Worm (Caenorhabditis elegans) whole organism, mixed stage, embryonic: ENCODE results near the gene rde-1.
A peak's percentile ranks its signal among the peaks of the same experiment; 100 is the strongest.
"Not testable (repeated sequence)": the region's sequence is repeated elsewhere in the genome, so short reads cannot be mapped to it uniquely, and the experiment has no call there.

Experiments used
- M03D4.4 ChIP-seq: sonication (generic microtip); optimal IDR thresholded peaks from 2 replicates; lab custom pipeline; 2017; ENCODE audit warnings: mild to moderate bottlenecking, missing genetic modification characterization, missing compliant biosample characterization
- bed-3 ChIP-seq: fragments of 200-800 bp; sonication (Bioruptor generic); optimal IDR thresholded peaks from 3 replicates; lab custom pipeline; 2018; ENCODE audit warnings: mild to moderate bottlenecking, missing genetic modification characterization, moderate library complexity, missing compliant biosample characterization
- blmp-1 ChIP-seq: fragments of 150-350 bp; optimal IDR thresholded peaks from 2 replicates; lab custom pipeline; 2014; ENCODE audit warnings: missing biosample characterization, missing genetic modification characterization
- ceh-39 ChIP-seq: fragments of 150-350 bp; optimal IDR thresholded peaks from 2 replicates; lab custom pipeline; 2014; ENCODE audit warnings: missing biosample characterization, missing genetic modification characterization
- ceh-43 ChIP-seq: fragments of 200-800 bp; sonication (Bioruptor generic); optimal IDR thresholded peaks from 2 replicates; lab custom pipeline; 2018; ENCODE audit warnings: mild to moderate bottlenecking, missing genetic modification characterization, moderate library complexity, missing compliant biosample characterization
- ceh-83 ChIP-seq: fragments of 200-800 bp; sonication (Bioruptor generic); optimal IDR thresholded peaks from 2 replicates; lab custom pipeline; 2018; ENCODE audit warnings: mild to moderate bottlenecking, missing genetic modification characterization, missing compliant biosample characterization
- ces-1 ChIP-seq: fragments of 150-350 bp; optimal IDR thresholded peaks from 2 replicates; lab custom pipeline; 2014; ENCODE audit warnings: missing biosample characterization, missing genetic modification reagents, missing genetic modification characterization
- drap-1 ChIP-seq: fragments of 200-800 bp; sonication (Bioruptor generic); optimal IDR thresholded peaks from 3 replicates; lab custom pipeline; 2018; ENCODE audit warnings: mild to moderate bottlenecking, missing genetic modification characterization, missing compliant biosample characterization
- elt-1 ChIP-seq: sonication (generic microtip); optimal IDR thresholded peaks from 2 replicates; lab custom pipeline; 2017; ENCODE audit warnings: missing genetic modification characterization, mild to moderate bottlenecking, missing compliant biosample characterization, antibody characterized with exemption, moderate library complexity, borderline replicate concordance; ENCODE audit not compliant: insufficient read depth
- elt-3 ChIP-seq: fragments of 150-350 bp; optimal IDR thresholded peaks from 2 replicates; lab custom pipeline; 2014; ENCODE audit warnings: missing biosample characterization, missing genetic modification characterization
- ham-2 ChIP-seq: fragments of 200-800 bp; sonication (Bioruptor generic); optimal IDR thresholded peaks from 2 replicates; lab custom pipeline; 2018; ENCODE audit warnings: mild to moderate bottlenecking, missing genetic modification characterization, missing compliant biosample characterization
- hlh-1 ChIP-seq: fragments of 150-350 bp; optimal IDR thresholded peaks from 2 replicates; lab custom pipeline; 2014; ENCODE audit warnings: missing biosample characterization, missing genetic modification reagents, missing genetic modification characterization
- lin-13 ChIP-seq: fragments of 150-350 bp; optimal IDR thresholded peaks from 2 replicates; lab custom pipeline; 2014; ENCODE audit warnings: missing biosample characterization, missing genetic modification characterization
- lsy-2 ChIP-seq: fragments of 150-350 bp; optimal IDR thresholded peaks from 2 replicates; lab custom pipeline; 2014; ENCODE audit warnings: missing biosample characterization, missing genetic modification characterization
- mep-1 ChIP-seq: fragments of 150-350 bp; optimal IDR thresholded peaks from 2 replicates; lab custom pipeline; 2017; ENCODE audit warnings: missing biosample characterization, missing genetic modification reagents, missing genetic modification characterization, inconsistent platforms
- nhr-12 ChIP-seq: fragments of 150-350 bp; optimal IDR thresholded peaks from 2 replicates; lab custom pipeline; 2014; ENCODE audit warnings: missing biosample characterization, missing genetic modification characterization
- nhr-2 ChIP-seq: fragments of 150-350 bp; optimal IDR thresholded peaks from 2 replicates; lab custom pipeline; 2014; ENCODE audit warnings: missing biosample characterization, missing genetic modification characterization
- nhr-237 ChIP-seq: fragments of 150-350 bp; optimal IDR thresholded peaks from 2 replicates; lab custom pipeline; 2014; ENCODE audit warnings: missing biosample characterization, missing genetic modification characterization
- sem-2 ChIP-seq: fragments of 200-800 bp; sonication (Bioruptor generic); optimal IDR thresholded peaks from 2 replicates; lab custom pipeline; 2018; ENCODE audit warnings: mild to moderate bottlenecking, missing genetic modification characterization, missing compliant biosample characterization
- snpc-4 ChIP-seq: fragments of 150-350 bp; optimal IDR thresholded peaks from 2 replicates; lab custom pipeline; 2014; ENCODE audit warnings: missing biosample characterization, missing genetic modification characterization
- sptf-1 ChIP-seq: sonication (generic microtip); optimal IDR thresholded peaks from 2 replicates; lab custom pipeline; 2017; ENCODE audit warnings: mild to moderate bottlenecking, missing genetic modification characterization, moderate library complexity, missing compliant biosample characterization
- tbx-8 ChIP-seq: fragments of 200-800 bp; sonication (Bioruptor generic); optimal IDR thresholded peaks from 2 replicates; lab custom pipeline; 2018; ENCODE audit warnings: mild to moderate bottlenecking, missing genetic modification characterization, moderate library complexity, missing compliant biosample characterization
- unc-120 ChIP-seq: sonication (generic microtip); optimal IDR thresholded peaks from 2 replicates; lab custom pipeline; 2017; ENCODE audit warnings: missing genetic modification characterization, missing compliant biosample characterization; ENCODE audit not compliant: poor library complexity, severe bottlenecking
- unc-39 ChIP-seq: fragments of 150-350 bp; optimal IDR thresholded peaks from 2 replicates; lab custom pipeline; 2014; ENCODE audit warnings: missing biosample characterization, missing genetic modification characterization
- unc-62 ChIP-seq: fragments of 150-350 bp; optimal IDR thresholded peaks from 2 replicates; lab custom pipeline; 2014; ENCODE audit warnings: missing biosample characterization, missing genetic modification reagents, missing genetic modification characterization
- zip-8 ChIP-seq: fragments of 150-350 bp; optimal IDR thresholded peaks from 2 replicates; lab custom pipeline; 2014; ENCODE audit warnings: missing biosample characterization, missing genetic modification characterization
- ztf-11 ChIP-seq: fragments of 150-350 bp; optimal IDR thresholded peaks from 2 replicates; lab custom pipeline; 2014; ENCODE audit warnings: missing biosample characterization, missing genetic modification characterization

rde-1 gene

DNA sequence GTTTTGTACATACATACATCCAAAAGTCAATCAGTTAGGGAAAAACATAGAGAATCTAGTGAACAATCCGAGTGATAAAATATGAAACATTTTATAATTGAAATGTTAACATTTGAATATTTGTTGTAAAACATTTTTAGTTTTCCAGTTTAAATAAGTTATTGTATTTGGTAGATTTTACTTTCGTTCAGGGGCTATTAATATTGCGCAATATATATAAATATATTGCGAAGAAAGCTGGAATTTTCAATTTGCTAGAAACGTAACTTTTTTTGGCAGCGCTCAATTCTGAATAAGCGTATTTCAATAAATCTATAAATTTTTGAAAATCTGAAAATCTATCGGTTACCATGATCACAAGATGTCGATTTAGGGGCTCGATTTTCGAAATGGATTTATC lies 16.0 kb upstream of the rde-1 start:
- TF ChIP-seq nhr-237 (tag; lab: Kevin White, UChicago) (no peak), hlh-1 (tag; lab: Kevin White, UChicago) (no peak), ces-1 (GFP tag; lab: Kevin White, UChicago) (no peak), zip-8 (tag; lab: Kevin White, UChicago) (peak; percentile 95)

DNA sequence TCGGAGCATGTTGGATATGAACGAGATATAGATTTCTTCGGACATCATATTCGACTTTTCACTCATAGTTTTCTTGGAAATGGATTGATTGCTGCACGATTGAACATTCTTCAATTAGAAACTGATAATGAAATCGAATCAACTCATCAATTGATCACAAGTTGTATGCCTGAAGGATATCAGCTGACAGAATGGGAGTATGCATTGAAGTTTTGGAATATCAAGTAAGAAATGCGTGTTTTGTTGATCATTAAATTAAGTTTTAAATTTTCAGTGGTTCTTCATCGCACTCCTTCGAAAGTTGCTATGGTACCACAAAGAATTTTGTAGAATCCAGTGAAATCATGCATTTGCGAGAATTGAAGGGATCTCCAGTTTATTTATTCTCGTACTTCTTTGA lies 14.9 kb upstream of the rde-1 start:
- TF ChIP-seq ces-1 (GFP tag; lab: Kevin White, UChicago): no peak
- TF ChIP-seq blmp-1 (tag; lab: Kevin White, UChicago): no peak
- TF ChIP-seq unc-120 (tag; lab: Kevin White, UChicago): no peak
- TF ChIP-seq unc-39 (tag; lab: Kevin White, UChicago): no peak
- no peak for TF ChIP-seq ceh-39 (tag; lab: Kevin White, UChicago)
- TF ChIP-seq bed-3 (GFP tag; lab: Kevin White, UChicago): no peak
- TF ChIP-seq drap-1 (GFP tag; lab: Kevin White, UChicago): no peak
- TF ChIP-seq nhr-12 (tag; lab: Kevin White, UChicago): no peak
- no peak for TF ChIP-seq zip-8 (tag; lab: Kevin White, UChicago)
- no peak for TF ChIP-seq unc-62 (GFP tag; lab: Kevin White, UChicago)
- TF ChIP-seq lin-13 (tag; lab: Kevin White, UChicago): no peak
- no peak for TF ChIP-seq tbx-8
- TF ChIP-seq ztf-11: no peak

DNA sequence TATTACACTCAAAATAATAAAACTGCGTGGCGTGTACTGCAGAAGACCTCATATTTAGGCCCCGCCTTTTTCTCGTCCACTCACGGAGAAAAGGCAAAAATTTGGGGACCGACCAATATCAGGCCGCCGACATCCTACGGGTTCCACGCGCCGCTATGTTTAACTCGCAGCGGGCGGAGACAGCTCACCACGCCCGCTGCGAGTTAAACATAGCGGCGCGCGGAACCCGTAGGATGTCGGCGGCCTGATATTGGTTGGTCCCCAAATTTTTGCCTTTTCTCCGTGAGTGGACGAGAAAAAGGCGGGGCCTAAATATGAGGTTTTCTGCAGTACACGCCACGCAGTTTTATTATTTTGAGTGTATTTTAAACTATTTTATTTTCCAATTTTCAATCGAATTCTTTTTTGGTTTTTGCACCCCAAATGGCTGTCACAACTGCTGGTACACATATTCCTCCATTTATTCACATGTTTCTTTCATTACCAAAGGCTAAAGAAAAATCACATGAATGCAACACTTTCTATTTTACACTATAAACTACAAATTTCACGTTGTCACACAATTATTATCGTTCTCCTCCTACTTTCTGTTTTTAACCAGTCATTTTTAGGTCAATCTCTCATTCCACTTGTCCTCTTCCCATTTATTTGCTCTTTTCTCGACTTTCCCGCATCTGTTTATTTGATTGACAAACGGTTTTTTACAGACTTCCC lies 12.8 kb upstream of the rde-1 start, which contains the start of gene uda-1:
Gene uda-1 (plus strand): TSS at position 708 of the 714 bp plus-strand sequence.
- not testable (repeated sequence) for TF ChIP-seq unc-39 (tag; lab: Kevin White, UChicago); M03D4.4 (tag; lab: Kevin White, UChicago); bed-3 (GFP tag; lab: Kevin White, UChicago)
- TF ChIP-seq, all 35 proteins: peak for 0; not testable (repeated sequence) for 35

DNA sequence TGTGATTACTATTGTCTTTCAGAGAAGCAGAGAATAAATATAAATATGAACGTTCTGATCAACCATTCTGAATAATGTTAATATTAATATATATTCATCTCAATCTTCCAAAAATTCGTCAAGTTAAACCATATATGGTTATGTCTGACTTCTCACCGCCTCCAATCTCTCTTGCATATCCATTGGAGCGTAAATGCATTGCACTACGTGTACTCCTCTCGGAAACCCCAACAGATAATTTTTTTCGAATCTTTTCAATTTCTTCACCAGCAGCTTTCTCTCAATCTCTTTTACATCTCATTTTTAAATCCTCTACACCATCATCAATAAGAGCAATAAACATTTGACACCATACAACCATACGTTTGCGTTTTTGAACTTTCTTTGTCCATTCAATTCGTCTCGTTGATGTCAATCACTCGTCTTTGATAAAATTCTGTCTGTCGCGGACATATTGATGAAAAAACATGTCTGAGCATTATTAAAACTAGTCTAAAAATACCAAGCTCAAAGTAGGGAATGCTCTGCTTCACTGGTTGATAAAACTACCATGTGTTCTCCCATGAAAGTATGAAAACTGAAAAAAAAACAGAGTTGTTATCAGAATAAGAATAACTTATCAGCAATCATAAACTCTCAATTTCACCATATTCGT lies 12.0 kb upstream of the rde-1 start:
- TF ChIP-seq unc-120 (tag; lab: Kevin White, UChicago) (peak; percentile 62), mep-1 (tag; lab: Kevin White, UChicago) (peak; percentile 3), ces-1 (GFP tag; lab: Kevin White, UChicago) (peak; percentile 45), unc-62 (GFP tag; lab: Kevin White, UChicago) (no peak), lsy-2 (tag; lab: Kevin White, UChicago) (peak; percentile 26)

DNA sequence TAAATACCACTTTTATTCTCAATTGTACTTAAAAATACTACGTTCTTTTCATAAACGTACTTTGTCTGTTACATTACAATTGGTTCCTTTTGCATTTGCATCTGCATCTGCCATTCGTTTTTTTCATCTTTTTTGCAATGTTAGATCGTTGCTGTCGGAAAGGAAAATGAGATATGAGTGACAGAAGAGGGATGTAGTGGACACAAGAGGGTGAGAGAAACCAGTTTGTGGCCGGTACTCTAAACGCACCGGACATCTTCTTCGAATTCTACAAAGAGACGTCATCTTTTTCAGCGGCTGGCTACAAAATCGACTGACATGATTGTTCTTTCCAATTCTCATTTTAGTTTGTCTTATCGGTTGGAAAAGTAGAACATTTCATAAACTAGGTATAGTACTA lies 11.3 kb upstream of the rde-1 start:
- TF ChIP-seq nhr-12 (tag; lab: Kevin White, UChicago) (no peak), unc-62 (GFP tag; lab: Kevin White, UChicago) (peak; percentile 74)

DNA sequence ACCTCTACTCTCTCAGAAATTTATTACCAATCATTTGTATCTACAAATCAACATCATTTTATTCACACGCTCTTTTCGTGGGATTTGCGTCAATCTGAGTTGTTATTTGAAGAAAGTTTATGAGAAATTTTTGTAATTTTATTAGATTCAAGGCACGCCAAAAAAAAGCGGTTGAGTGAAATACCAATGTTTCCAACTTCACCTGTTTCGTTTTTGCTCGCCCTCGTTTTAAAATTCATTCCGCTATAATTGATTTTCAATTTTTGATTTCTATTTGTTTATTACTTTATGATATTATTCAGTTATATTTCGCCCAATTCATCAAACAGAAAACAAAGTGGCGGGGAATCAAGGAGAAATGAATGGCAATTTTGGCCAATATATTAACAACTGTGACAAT lies 9.3 kb upstream of the rde-1 start, which contains the start of gene K08H10.10:
Gene K08H10.10 (plus strand): TSS at position 301 of the 400 bp plus-strand sequence.
- no peak for TF ChIP-seq elt-3 (tag; lab: Kevin White, UChicago)
- no peak for TF ChIP-seq nhr-2
- TF ChIP-seq, all 35 proteins: peak for 0

DNA sequence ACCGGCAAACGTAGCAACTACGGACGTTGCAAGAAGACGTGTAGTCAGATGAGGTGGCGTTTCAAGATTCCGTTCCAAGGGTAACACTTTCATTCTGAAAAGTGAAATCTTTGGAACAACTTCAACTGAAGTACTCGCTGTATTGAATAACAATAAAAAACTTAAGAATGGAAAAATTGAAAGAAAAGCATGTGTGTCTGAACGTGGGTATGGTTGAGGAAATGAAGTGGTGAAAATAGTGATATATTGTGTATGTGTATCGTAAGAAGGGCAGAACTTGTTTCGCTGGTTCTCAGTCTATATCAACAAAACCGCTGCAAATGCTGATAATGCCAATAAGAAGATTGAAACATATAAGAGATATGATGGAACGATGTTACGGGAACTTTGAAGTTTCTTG lies 4.3 kb upstream of the rde-1 start, which contains the start of gene K08H10.6:
Gene K08H10.6 (minus strand): TSS at position 101 of the 400 bp plus-strand sequence.
- TF ChIP-seq unc-62 (GFP tag; lab: Kevin White, UChicago): no peak
- no peak for TF ChIP-seq lsy-2 (tag; lab: Kevin White, UChicago)
- TF ChIP-seq snpc-4: no peak
- no peak for TF ChIP-seq ham-2
- TF ChIP-seq zip-8 (tag; lab: Kevin White, UChicago): no peak
- TF ChIP-seq elt-3 (tag; lab: Kevin White, UChicago): no peak
- TF ChIP-seq ceh-83 (GFP tag; lab: Kevin White, UChicago): no peak
- TF ChIP-seq M03D4.4 (tag; lab: Kevin White, UChicago): no peak
- no peak for TF ChIP-seq blmp-1 (tag; lab: Kevin White, UChicago)
- no peak for TF ChIP-seq sem-2 (GFP tag; lab: Kevin White, UChicago)
- TF ChIP-seq elt-1 (tag; lab: Kevin White, UChicago): no peak
- TF ChIP-seq tbx-8: no peak
- TF ChIP-seq sptf-1: no peak
- no peak for TF ChIP-seq hlh-1 (tag; lab: Kevin White, UChicago)
- TF ChIP-seq ceh-43: no peak
